Worm (Caenorhabditis elegans): Measurements from ENCODE around the gene T23G7.2.

T23G7.2 gene

ce11 chrII:9145961-9146360 lies 26.8 kb downstream of the T23G7.2 start, which contains the start of gene W07A12.4:
W07A12.4 (plus strand) TSS chrII:9146261.
- TF ChIP-seq unc-39 (tag; optimal IDR thresholded peaks at IDR 0.05) (no peak), nhr-11 (tag; optimal IDR thresholded peaks at IDR 0.05) (no peak), ztf-11 (tag; optimal IDR thresholded peaks at IDR 0.05) (no peak), nhr-67 (tag; optimal IDR thresholded peaks at IDR 0.05) (no peak), eor-1 (tag; optimal IDR thresholded peaks at IDR 0.05) (no peak), lin-39 (tag; optimal IDR thresholded peaks at IDR 0.05) (no peak), lin-15B (tag; optimal IDR thresholded peaks at IDR 0.05) (no peak), fkh-10 (GFP tag; optimal IDR thresholded peaks at IDR 0.05) (no peak), ceh-82 (tag; optimal IDR thresholded peaks at IDR 0.05) (no peak), ZK546.5 (tag; optimal IDR thresholded peaks at IDR 0.05) (no peak), elt-2 (tag; optimal IDR thresholded peaks at IDR 0.05) (no peak), pha-4 (tag; optimal IDR thresholded peaks at IDR 0.05) (no peak), nhr-25 (tag; optimal IDR thresholded peaks at IDR 0.05) (no peak), nhr-237 (tag; optimal IDR thresholded peaks at IDR 0.05) (no peak), fos-1 (tag; optimal IDR thresholded peaks at IDR 0.05) (no peak), egl-5 (tag; optimal IDR thresholded peaks at IDR 0.05) (no peak), mdl-1 (tag; optimal IDR thresholded peaks at IDR 0.05) (no peak), elt-3 (tag; optimal IDR thresholded peaks at IDR 0.05) (no peak)

- no peak for TF ChIP-seq snpc-4 (tag; optimal IDR thresholded peaks at IDR 0.05)
- no peak for TF ChIP-seq nhr-28 (tag; optimal IDR thresholded peaks at IDR 0.05)
- no peak for TF ChIP-seq unc-39 (tag; optimal IDR thresholded peaks at IDR 0.05)
- no peak for TF ChIP-seq fkh-2 (tag; optimal IDR thresholded peaks at IDR 0.05)
- no peak for TF ChIP-seq pqm-1 (tag; optimal IDR thresholded peaks at IDR 0.05)
- TF ChIP-seq lsy-12 (tag; optimal IDR thresholded peaks at IDR 0.05), result no peak
- no peak for TF ChIP-seq ztf-4 (tag; optimal IDR thresholded peaks at IDR 0.05)
- TF ChIP-seq ceh-9 (tag; optimal IDR thresholded peaks at IDR 0.05), result no peak
- no peak for TF ChIP-seq nhr-11 (tag; optimal IDR thresholded peaks at IDR 0.05)
- TF ChIP-seq mml-1 (tag; optimal IDR thresholded peaks at IDR 0.05), result no peak
- no peak for TF ChIP-seq nhr-237 (tag; optimal IDR thresholded peaks at IDR 0.05)
- TF ChIP-seq jun-1 (tag; optimal IDR thresholded peaks at IDR 0.05), result no peak
- no peak for TF ChIP-seq ama-1 (optimal IDR thresholded peaks at IDR 0.05)
- no peak for TF ChIP-seq daf-12 (tag; optimal IDR thresholded peaks at IDR 0.05)
- no peak for TF ChIP-seq ZK546.5 (tag; optimal IDR thresholded peaks at IDR 0.05)
Measured at ce11 chrII:9144366-9144765, 28.4 kb downstream of the T23G7.2 start.

- no peak for TF ChIP-seq unc-62 (GFP tag; optimal IDR thresholded peaks at IDR 0.05)
Measured at ce11 chrII:9143795-9144194, 29.0 kb downstream of the T23G7.2 start.

- TF ChIP-seq unc-39 (tag; optimal IDR thresholded peaks at IDR 0.05), result no peak
- TF ChIP-seq nhr-77 (tag; optimal IDR thresholded peaks at IDR 0.05), result no peak
- TF ChIP-seq aly-2 (tag; optimal IDR thresholded peaks at IDR 0.05), result no peak
- TF ChIP-seq ZK546.5 (tag; optimal IDR thresholded peaks at IDR 0.05), result no peak
- no peak for TF ChIP-seq tbx-2 (tag; optimal IDR thresholded peaks at IDR 0.05)
- no peak for TF ChIP-seq fos-1 (tag; optimal IDR thresholded peaks at IDR 0.05)
- no peak for TF ChIP-seq nfya-1 (tag; optimal IDR thresholded peaks at IDR 0.05; ENCODE audit: insufficient read depth)
- no peak for TF ChIP-seq nhr-28 (tag; optimal IDR thresholded peaks at IDR 0.05)
- TF ChIP-seq zag-1 (tag; optimal IDR thresholded peaks at IDR 0.05), result no peak
- no peak for TF ChIP-seq nhr-237 (tag; optimal IDR thresholded peaks at IDR 0.05)
- no peak for TF ChIP-seq ztf-11 (tag; optimal IDR thresholded peaks at IDR 0.05)
- no peak for TF ChIP-seq R02D3.7 (tag; optimal IDR thresholded peaks at IDR 0.05)
- TF ChIP-seq ceh-28 (tag; optimal IDR thresholded peaks at IDR 0.05), result no peak
- TF ChIP-seq nhr-23 (tag; optimal IDR thresholded peaks at IDR 0.05), result no peak
- no peak for TF ChIP-seq ceh-9 (tag; optimal IDR thresholded peaks at IDR 0.05)
- TF ChIP-seq ama-1 (optimal IDR thresholded peaks at IDR 0.05), result no peak
- no peak for TF ChIP-seq daf-12 (tag; optimal IDR thresholded peaks at IDR 0.05)
Measured at ce11 chrII:9141110-9141509, 31.6 kb downstream of the T23G7.2 start.
